Fruit fly (Drosophila melanogaster): ENCODE measurements around the gene sky.

Gene sky

dm6 chr2L:20857791-20858190, 60.9 kb downstream of the sky start, which contains the start of gene CG14400:
CG14400 (minus strand) TSS chr2L:20857891.
- TF ChIP-seq Dfd (GFP tag; optimal IDR thresholded peaks at IDR 0.05) = no peak
- TF ChIP-seq HLH106 (tag; optimal IDR thresholded peaks at IDR 0.05) = no peak
- no peak for TF ChIP-seq OdsH (GFP tag; optimal IDR thresholded peaks at IDR 0.05)
- TF ChIP-seq pan (optimal IDR thresholded peaks at IDR 0.05) = no peak
- TF ChIP-seq sv (GFP tag; optimal IDR thresholded peaks at IDR 0.05) = no peak
- TF ChIP-seq lola (GFP tag; optimal IDR thresholded peaks at IDR 0.05) = no peak
- TF ChIP-seq dl (GFP tag; optimal IDR thresholded peaks at IDR 0.05; ENCODE audit: insufficient read depth in 1 of 2, partially characterized antibody in 2 of 2) = no peak
- TF ChIP-seq foxo (GFP tag; optimal IDR thresholded peaks at IDR 0.05) = no peak
- TF ChIP-seq CG32264 (GFP tag; optimal IDR thresholded peaks at IDR 0.05) = no peak
- TF ChIP-seq Hr78 (GFP tag; optimal IDR thresholded peaks at IDR 0.05) = no peak

DNA sequence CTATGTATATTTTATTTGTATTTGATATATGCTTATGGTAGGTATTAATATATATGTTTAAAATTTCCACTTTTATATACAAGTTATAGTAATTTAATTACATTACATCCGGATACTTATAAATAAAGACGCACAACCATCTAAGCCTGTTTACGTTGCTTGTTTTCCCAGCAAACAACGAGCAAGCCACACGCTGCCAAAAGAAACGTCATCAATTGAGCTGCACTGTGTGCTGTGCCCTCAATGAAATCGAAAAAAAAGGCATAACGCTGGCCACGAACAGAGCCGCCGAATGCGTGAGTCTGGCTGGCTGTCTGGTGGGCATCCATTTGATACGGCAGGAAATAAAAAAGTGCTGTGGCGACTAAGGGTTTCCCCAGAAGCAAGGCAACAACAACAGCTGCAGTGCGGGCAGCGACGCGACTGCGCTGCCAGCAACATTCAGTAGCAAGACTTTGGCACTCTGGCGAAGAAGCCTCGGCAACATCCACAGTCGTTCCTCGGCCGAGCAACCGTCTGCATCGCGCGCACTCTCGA, 66.6 kb downstream of the sky start, which contains the start of gene twit:
twit (plus strand) TSS at position 487 of the 537 bp plus-strand sequence.
- TF ChIP-seq lola (GFP tag; optimal IDR thresholded peaks at IDR 0.05) = no peak
- no peak for TF ChIP-seq Abd-B (GFP tag; optimal IDR thresholded peaks at IDR 0.05)
- no peak for TF ChIP-seq br (GFP tag; optimal IDR thresholded peaks at IDR 0.05)
- TF ChIP-seq Hnf4 (GFP tag; optimal IDR thresholded peaks at IDR 0.05) = no peak
- TF ChIP-seq CG32264 (GFP tag; optimal IDR thresholded peaks at IDR 0.05) = no peak
- TF ChIP-seq Hr78 (GFP tag; optimal IDR thresholded peaks at IDR 0.05) = no peak
- no peak for TF ChIP-seq pan (optimal IDR thresholded peaks at IDR 0.05)
- TF ChIP-seq ey (GFP tag; optimal IDR thresholded peaks at IDR 0.05) = no peak
- TF ChIP-seq sv (GFP tag; optimal IDR thresholded peaks at IDR 0.05) = no peak
- TF ChIP-seq rgr (GFP tag; optimal IDR thresholded peaks at IDR 0.05) = no peak
- TF ChIP-seq sage (GFP tag; optimal IDR thresholded peaks at IDR 0.05) = no peak
- no peak for TF ChIP-seq dsf (GFP tag; optimal IDR thresholded peaks at IDR 0.05; ENCODE audit: borderline replicate concordance)
- no peak for TF ChIP-seq OdsH (GFP tag; optimal IDR thresholded peaks at IDR 0.05)

dm6 chr2L:20851592-20851991, 67.1 kb downstream of the sky start:
- TF ChIP-seq rgr (GFP tag; optimal IDR thresholded peaks at IDR 0.05) = no peak
- TF ChIP-seq CrebA (GFP tag; optimal IDR thresholded peaks at IDR 0.05; ENCODE audit: borderline replicate concordance) = no peak
- TF ChIP-seq CG32264 (GFP tag; optimal IDR thresholded peaks at IDR 0.05) = no peak
- TF ChIP-seq tai (GFP tag; optimal IDR thresholded peaks at IDR 0.05) = no peak
- no peak for TF ChIP-seq dsf (GFP tag; optimal IDR thresholded peaks at IDR 0.05; ENCODE audit: borderline replicate concordance)
- TF ChIP-seq Sp1 (GFP tag; optimal IDR thresholded peaks at IDR 0.05) = no peak

dm6 chr2L:20849000-20849399, 69.7 kb downstream of the sky start, which contains the start of gene CG14402:
CG14402 (plus strand) TSS chr2L:20849300.
- TF ChIP-seq CrebA (GFP tag; optimal IDR thresholded peaks at IDR 0.05; ENCODE audit: borderline replicate concordance) (no peak), rgr (GFP tag; optimal IDR thresholded peaks at IDR 0.05) (no peak), woc (GFP tag; optimal IDR thresholded peaks at IDR 0.05) (no peak), GATAd (GFP tag; optimal IDR thresholded peaks at IDR 0.05) (no peak), usp (GFP tag; optimal IDR thresholded peaks at IDR 0.05) (no peak), tai (GFP tag; optimal IDR thresholded peaks at IDR 0.05) (no peak), Dfd (GFP tag; optimal IDR thresholded peaks at IDR 0.05) (no peak), foxo (GFP tag; optimal IDR thresholded peaks at IDR 0.05) (no peak), Hr78 (GFP tag; optimal IDR thresholded peaks at IDR 0.05) (no peak), Mio (GFP tag; optimal IDR thresholded peaks at IDR 0.05) (no peak), Dif (GFP tag; optimal IDR thresholded peaks at IDR 0.05; ENCODE audit: partially characterized antibody) (no peak), lola (GFP tag; optimal IDR thresholded peaks at IDR 0.05) (no peak), Vsx2 (GFP tag; optimal IDR thresholded peaks at IDR 0.05; ENCODE audit: partially characterized antibody) (no peak), CG9705 (GFP tag; optimal IDR thresholded peaks at IDR 0.05) (no peak)

dm6 chr2L:20844381-20844780, 74.3 kb downstream of the sky start:
- TF ChIP-seq Rel (GFP tag; optimal IDR thresholded peaks at IDR 0.05) (no peak), Rel (tag; optimal IDR thresholded peaks at IDR 0.05) (no peak), OdsH (GFP tag; optimal IDR thresholded peaks at IDR 0.05) (no peak), Hr83 (GFP tag; optimal IDR thresholded peaks at IDR 0.05; ENCODE audit: poor library complexity, severe bottlenecking) (no peak), Hnf4 (GFP tag; optimal IDR thresholded peaks at IDR 0.05) (no peak)
